Worm (Caenorhabditis elegans): ENCODE results near the gene F20B6.5.

F20B6.5 gene

DNA sequence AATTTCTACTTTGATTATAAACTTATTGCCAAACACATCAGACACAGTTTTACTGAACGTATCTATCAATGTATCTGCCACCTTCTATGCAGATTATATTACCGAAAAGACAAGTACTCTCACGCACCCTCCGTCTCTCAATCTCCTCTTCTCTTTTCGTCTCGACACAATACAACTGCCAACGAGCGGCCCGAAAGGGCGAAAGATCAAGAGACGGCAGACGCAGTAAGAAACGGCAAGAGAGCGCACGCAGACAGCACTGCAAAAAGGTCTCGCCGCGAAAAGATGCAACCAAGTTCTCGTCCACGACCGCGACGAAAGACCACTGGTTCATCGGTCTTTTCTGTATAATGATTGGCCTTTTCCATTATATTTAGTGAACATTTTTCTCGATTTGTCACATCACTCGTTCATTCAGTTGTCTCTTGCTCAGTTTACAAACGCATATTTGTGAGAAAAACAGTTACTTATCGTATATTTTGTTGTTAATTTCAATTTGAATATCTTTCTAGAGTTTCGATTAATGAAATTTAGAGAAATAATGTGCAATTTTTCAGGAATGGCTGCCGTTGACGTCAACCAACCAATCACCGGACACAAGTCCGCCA lies 9.1 kb downstream of the F20B6.5 start, which contains the start of gene vha-12:
Gene vha-12 (plus strand): TSS at position 558 of the 608 bp plus-strand sequence.
- no peak for TF ChIP-seq tbx-37 (GFP tag; conservative IDR thresholded peaks at IDR 0.05)
- TF ChIP-seq hmg-4 (GFP tag; optimal IDR thresholded peaks at IDR 0.05): no peak

DNA sequence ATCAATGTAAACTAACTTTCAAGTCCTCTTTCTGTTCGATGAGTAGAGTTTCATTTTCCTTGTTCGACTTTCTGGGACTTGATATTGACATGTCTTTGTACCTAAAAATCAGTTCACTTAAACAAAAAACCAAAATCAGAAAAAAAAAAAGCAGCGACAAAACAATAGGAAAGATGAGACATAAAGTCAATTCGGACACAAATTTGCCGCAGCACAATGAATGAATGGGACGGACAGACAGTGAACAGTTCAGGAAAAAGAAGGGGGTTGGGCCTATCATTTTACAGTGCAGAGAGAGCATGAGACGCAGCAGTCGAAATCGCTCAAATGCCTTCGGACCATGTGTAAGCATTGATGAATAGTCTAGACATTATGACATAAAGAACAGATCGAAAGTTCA lies 13.1 kb downstream of the F20B6.5 start, which contains the start of gene mrp-6:
Gene mrp-6 (minus strand): TSS at position 101 of the 400 bp plus-strand sequence.
- TF ChIP-seq aly-1 (tag; optimal IDR thresholded peaks at IDR 0.05) (no peak), ceh-36 (tag; optimal IDR thresholded peaks at IDR 0.05) (no peak), pes-1 (GFP tag; IDR thresholded peaks at IDR 0.05) (no peak), scrt-1 (GFP tag; IDR thresholded peaks at IDR 0.05) (no peak), hmg-4 (GFP tag; optimal IDR thresholded peaks at IDR 0.05) (no peak), tra-4 (tag; optimal IDR thresholded peaks at IDR 0.05) (no peak), hnd-1 (tag; optimal IDR thresholded peaks at IDR 0.05) (no peak), F13C5.2 (tag; optimal IDR thresholded peaks at IDR 0.05) (no peak), sea-1 (GFP tag; conservative IDR thresholded peaks at IDR 0.05) (no peak), hmbx-1 (tag; optimal IDR thresholded peaks at IDR 0.05) (no peak), tbx-11 (GFP tag; IDR thresholded peaks at IDR 0.05) (no peak), ceh-13 (GFP tag; optimal IDR thresholded peaks at IDR 0.05) (no peak), ets-7 (tag; optimal IDR thresholded peaks at IDR 0.05) (no peak), flt-1 (GFP tag; IDR thresholded peaks at IDR 0.05) (no peak), B0310.2 (tag; optimal IDR thresholded peaks at IDR 0.05) (no peak), ama-1 (optimal IDR thresholded peaks at IDR 0.05) (no peak), tbx-37 (GFP tag; conservative IDR thresholded peaks at IDR 0.05) (no peak)

DNA sequence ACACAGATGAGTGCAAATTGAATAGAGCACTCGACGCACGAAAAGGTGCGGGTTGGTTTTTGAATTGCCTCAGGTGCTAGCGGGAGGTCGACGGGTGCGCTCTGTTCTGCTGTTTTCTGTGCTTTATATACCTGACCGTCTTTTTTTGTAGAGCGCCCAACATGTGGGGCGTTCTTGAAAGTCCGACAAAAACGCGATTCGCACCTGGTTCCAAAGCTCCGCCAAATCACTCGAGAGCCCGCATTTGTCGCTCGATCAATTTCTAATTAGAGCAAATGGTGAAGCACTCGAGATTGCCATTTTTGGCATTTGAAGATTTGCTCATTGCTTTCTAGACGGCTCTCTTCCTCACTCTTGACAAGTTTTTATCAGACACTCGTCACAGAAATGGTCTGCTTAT lies 22.3 kb downstream of the F20B6.5 start, which contains the start of gene ZK470.6:
Gene ZK470.6 (minus strand): TSS at position 101 of the 400 bp plus-strand sequence.
- no peak for TF ChIP-seq hmg-4 (GFP tag; optimal IDR thresholded peaks at IDR 0.05)
- no peak for TF ChIP-seq tra-4 (tag; optimal IDR thresholded peaks at IDR 0.05)
- no peak for TF ChIP-seq ceh-13 (GFP tag; optimal IDR thresholded peaks at IDR 0.05)
- TF ChIP-seq ceh-36 (tag; optimal IDR thresholded peaks at IDR 0.05): no peak
- no peak for TF ChIP-seq flt-1 (GFP tag; IDR thresholded peaks at IDR 0.05)
- no peak for TF ChIP-seq hnd-1 (tag; optimal IDR thresholded peaks at IDR 0.05)
- TF ChIP-seq F13C5.2 (tag; optimal IDR thresholded peaks at IDR 0.05): no peak
- TF ChIP-seq tbx-11 (GFP tag; IDR thresholded peaks at IDR 0.05): no peak
- TF ChIP-seq tbx-37 (GFP tag; conservative IDR thresholded peaks at IDR 0.05): no peak

DNA sequence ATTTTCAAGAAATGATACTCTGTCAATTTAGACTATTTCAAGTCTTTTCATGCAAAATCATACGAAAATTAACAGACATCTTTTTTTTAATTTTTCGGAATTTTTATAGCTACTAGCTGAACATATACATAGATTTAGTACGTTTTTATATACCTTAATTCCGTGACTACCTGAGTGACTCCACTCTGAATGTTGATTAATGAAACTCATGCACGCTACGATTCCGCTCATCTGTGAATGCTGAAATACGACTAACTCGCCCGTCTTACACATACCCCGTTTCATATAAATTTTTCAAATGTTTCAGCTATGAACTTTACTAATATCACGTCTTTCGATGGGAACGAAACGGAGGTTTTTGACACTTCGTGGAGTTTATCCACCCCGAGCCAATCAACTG lies 32.6 kb downstream of the F20B6.5 start, which contains the start of gene ZK470.14:
Gene ZK470.14 (plus strand): TSS at position 301 of the 400 bp plus-strand sequence.
- TF ChIP-seq ets-7 (tag; optimal IDR thresholded peaks at IDR 0.05) (no peak), hmbx-1 (tag; optimal IDR thresholded peaks at IDR 0.05) (no peak), tra-4 (tag; optimal IDR thresholded peaks at IDR 0.05) (no peak), pes-1 (GFP tag; IDR thresholded peaks at IDR 0.05) (no peak), tbx-11 (GFP tag; IDR thresholded peaks at IDR 0.05) (no peak), B0310.2 (tag; optimal IDR thresholded peaks at IDR 0.05) (no peak)

DNA sequence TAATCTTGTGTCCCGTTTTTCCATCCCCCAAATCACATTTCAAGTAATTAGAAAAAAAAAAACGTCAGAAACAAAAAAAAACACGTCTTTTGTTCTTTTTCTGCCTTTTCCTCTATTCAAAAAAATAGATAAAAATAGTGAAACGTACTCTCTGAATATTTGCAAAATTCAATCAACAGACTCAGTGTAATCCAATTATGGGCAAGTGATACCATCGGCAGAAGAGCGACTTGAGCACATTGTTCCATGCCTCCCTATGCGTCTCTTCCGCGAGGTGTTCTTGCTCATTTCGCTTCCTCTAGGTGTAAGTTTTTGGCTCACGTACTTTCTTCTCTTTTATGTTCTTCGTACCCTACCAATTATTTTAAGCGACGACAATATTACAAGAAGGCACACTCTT lies 36.3 kb downstream of the F20B6.5 start, which contains the start of gene ZK470.1:
Gene ZK470.1 (plus strand): TSS at position 301 of the 400 bp plus-strand sequence.
- TF ChIP-seq hmbx-1 (tag; optimal IDR thresholded peaks at IDR 0.05) (no peak), ets-7 (tag; optimal IDR thresholded peaks at IDR 0.05) (no peak), tra-4 (tag; optimal IDR thresholded peaks at IDR 0.05) (no peak), hmg-4 (GFP tag; optimal IDR thresholded peaks at IDR 0.05) (no peak), ama-1 (optimal IDR thresholded peaks at IDR 0.05) (no peak), tbx-11 (GFP tag; IDR thresholded peaks at IDR 0.05) (no peak), F13C5.2 (tag; optimal IDR thresholded peaks at IDR 0.05) (no peak), pes-1 (GFP tag; IDR thresholded peaks at IDR 0.05) (no peak)

DNA sequence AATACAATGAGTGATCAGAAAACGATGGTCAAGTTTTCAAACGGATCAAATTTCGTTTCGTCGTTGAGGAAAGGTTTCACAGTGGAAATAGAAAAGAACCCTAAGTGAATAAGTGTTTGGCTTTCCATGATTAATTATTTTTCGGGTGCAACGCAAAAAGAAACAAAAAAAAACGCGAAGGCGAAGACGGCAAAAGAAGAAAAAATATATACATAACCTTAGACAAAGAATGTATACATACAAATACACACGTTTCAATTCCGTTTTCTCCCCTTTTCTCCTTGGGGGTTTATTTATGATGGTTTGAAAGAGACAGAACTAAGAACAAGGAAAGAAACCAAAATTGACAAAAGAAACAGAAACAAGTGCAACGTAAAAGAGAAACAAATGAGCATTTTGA lies 37.8 kb downstream of the F20B6.5 start:
- TF ChIP-seq ama-1 (optimal IDR thresholded peaks at IDR 0.05) (no peak), hmbx-1 (tag; optimal IDR thresholded peaks at IDR 0.05) (no peak), F13C5.2 (tag; optimal IDR thresholded peaks at IDR 0.05) (no peak), hmg-4 (GFP tag; optimal IDR thresholded peaks at IDR 0.05) (no peak), sea-1 (GFP tag; conservative IDR thresholded peaks at IDR 0.05) (no peak), ets-7 (tag; optimal IDR thresholded peaks at IDR 0.05) (no peak), aly-1 (tag; optimal IDR thresholded peaks at IDR 0.05) (no peak), tra-4 (tag; optimal IDR thresholded peaks at IDR 0.05) (no peak), tbx-37 (GFP tag; conservative IDR thresholded peaks at IDR 0.05) (no peak), ceh-13 (GFP tag; optimal IDR thresholded peaks at IDR 0.05) (no peak), B0310.2 (tag; optimal IDR thresholded peaks at IDR 0.05) (no peak), pes-1 (GFP tag; IDR thresholded peaks at IDR 0.05) (no peak), flt-1 (GFP tag; IDR thresholded peaks at IDR 0.05) (no peak), tbx-11 (GFP tag; IDR thresholded peaks at IDR 0.05) (no peak), ceh-36 (tag; optimal IDR thresholded peaks at IDR 0.05) (no peak), scrt-1 (GFP tag; IDR thresholded peaks at IDR 0.05) (no peak), hnd-1 (tag; optimal IDR thresholded peaks at IDR 0.05) (no peak)

DNA sequence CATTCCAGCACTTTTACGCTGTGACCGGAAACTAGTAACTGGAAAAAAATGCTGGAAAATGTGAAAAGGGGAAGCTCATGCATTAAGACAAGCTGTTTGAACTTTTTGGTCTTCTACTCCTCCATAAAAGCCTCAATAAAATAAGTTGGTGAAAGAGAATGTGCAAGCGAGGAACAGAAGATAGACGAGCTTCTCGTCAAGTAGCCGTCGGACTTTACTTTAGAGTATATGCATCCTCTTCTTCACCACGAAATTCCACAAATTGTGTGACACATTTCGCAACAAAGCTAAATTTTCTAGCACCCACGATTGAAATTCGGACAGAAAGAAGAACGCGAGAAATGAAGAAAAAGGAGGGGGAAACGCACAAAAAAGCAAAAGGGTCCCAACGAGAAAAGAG lies 39.8 kb downstream of the F20B6.5 start:
- TF ChIP-seq F13C5.2 (tag; optimal IDR thresholded peaks at IDR 0.05) (no peak), B0310.2 (tag; optimal IDR thresholded peaks at IDR 0.05) (no peak), flt-1 (GFP tag; IDR thresholded peaks at IDR 0.05) (no peak), tbx-11 (GFP tag; IDR thresholded peaks at IDR 0.05) (no peak)

DNA sequence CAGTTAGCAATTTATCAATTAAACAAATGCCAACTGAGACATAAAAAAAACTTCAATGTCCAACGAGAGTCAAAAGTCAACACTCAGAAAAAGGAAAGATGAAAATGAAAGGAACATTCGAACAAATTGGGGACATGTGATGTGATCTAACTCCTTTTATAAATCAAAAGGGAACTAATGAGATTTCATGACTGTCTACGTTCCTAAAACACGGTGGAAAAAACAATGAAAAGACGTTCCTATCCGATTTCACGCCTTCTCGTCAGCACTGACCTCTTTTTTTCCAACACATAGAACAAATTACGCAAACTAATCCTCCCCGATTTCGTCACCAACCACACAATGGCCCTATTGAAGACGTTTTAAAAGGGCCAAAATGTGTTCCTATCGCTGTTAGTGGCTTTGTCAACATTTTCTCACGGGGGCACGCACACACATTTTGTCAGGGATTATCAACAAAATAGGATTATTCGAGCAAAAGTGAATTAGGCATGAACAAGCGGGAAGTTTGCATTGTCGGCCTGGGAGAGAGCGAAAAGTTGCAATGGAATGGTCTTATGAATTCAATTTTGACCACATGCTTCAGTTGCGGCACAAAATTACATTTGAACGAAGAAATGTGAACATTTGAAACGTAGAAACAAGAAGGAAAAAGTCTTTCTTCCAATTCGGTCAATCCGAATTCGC lies 40.4 kb downstream of the F20B6.5 start:
- TF ChIP-seq B0310.2 (tag; optimal IDR thresholded peaks at IDR 0.05) (no peak), aly-1 (tag; optimal IDR thresholded peaks at IDR 0.05) (no peak), scrt-1 (GFP tag; IDR thresholded peaks at IDR 0.05) (no peak), ets-7 (tag; optimal IDR thresholded peaks at IDR 0.05) (no peak), tbx-11 (GFP tag; IDR thresholded peaks at IDR 0.05) (no peak), sea-1 (GFP tag; conservative IDR thresholded peaks at IDR 0.05) (no peak), hmbx-1 (tag; optimal IDR thresholded peaks at IDR 0.05) (no peak), tbx-37 (GFP tag; conservative IDR thresholded peaks at IDR 0.05) (no peak), hnd-1 (tag; optimal IDR thresholded peaks at IDR 0.05) (no peak), ama-1 (optimal IDR thresholded peaks at IDR 0.05) (no peak), pes-1 (GFP tag; IDR thresholded peaks at IDR 0.05) (no peak), ceh-36 (tag; optimal IDR thresholded peaks at IDR 0.05) (no peak), hmg-4 (GFP tag; optimal IDR thresholded peaks at IDR 0.05) (no peak), flt-1 (GFP tag; IDR thresholded peaks at IDR 0.05) (no peak), F13C5.2 (tag; optimal IDR thresholded peaks at IDR 0.05) (no peak)
